Worm (Caenorhabditis elegans) whole organism, L1 larva: ENCODE data around the gene F14H12.6.
"Not testable (repeated sequence)": the region's sequence is repeated elsewhere in the genome, so short reads cannot be mapped to it uniquely, and the experiment has no call there.

Experiments used
- F16B12.6 ChIP-seq: fragments of 150-350 bp; optimal IDR thresholded peaks from 2 replicates; lab custom pipeline; 2014; ENCODE audit warnings: missing biosample characterization, missing genetic modification characterization
- aha-1 ChIP-seq: fragments of 150-350 bp; optimal IDR thresholded peaks from 2 replicates; lab custom pipeline; 2014; ENCODE audit warnings: missing biosample characterization, missing genetic modification characterization
- alr-1 ChIP-seq: fragments of 200-800 bp; sonication (Bioruptor generic); optimal IDR thresholded peaks from 2 replicates; lab custom pipeline; 2018; ENCODE audit warnings: borderline replicate concordance, mild to moderate bottlenecking, missing genetic modification characterization, missing compliant biosample characterization
- aly-2 ChIP-seq: fragments of 150-350 bp; optimal IDR thresholded peaks from 2 replicates; lab custom pipeline; 2014; ENCODE audit warnings: missing biosample characterization, missing genetic modification characterization
- blmp-1 ChIP-seq: fragments of 150-350 bp; optimal IDR thresholded peaks from 2 replicates; lab custom pipeline; 2014; ENCODE audit warnings: missing biosample characterization, missing genetic modification characterization
- ceh-90 ChIP-seq: sonication (generic microtip); optimal IDR thresholded peaks from 2 replicates; lab custom pipeline; 2016; ENCODE audit warnings: missing genetic modification characterization, missing compliant biosample characterization
- dsc-1 ChIP-seq: sonication (generic microtip); optimal IDR thresholded peaks from 2 replicates; lab custom pipeline; 2016; ENCODE audit warnings: mild to moderate bottlenecking, missing genetic modification characterization, missing compliant biosample characterization
- efl-1 ChIP-seq, 4 experiments: fragments of 150-350 bp; optimal IDR thresholded peaks in 3 of 4; peaks in 1 of 4; 1 replicate in 1 of 4; 2 replicates in 3 of 4; lab custom pipeline; 2014; ENCODE audit warnings: missing biosample characterization in 2 of 4, missing genetic modification characterization in 2 of 4, missing genetic modification reagents in 2 of 4
- elt-3 ChIP-seq, 6 experiments: fragments of 150-350 bp in 1 of 6; sonication (generic microtip); optimal IDR thresholded peaks; 2 replicates each; lab custom pipeline; 2017 to 2018; ENCODE audit warnings: missing biosample characterization in 6 of 6, missing genetic modification characterization in 6 of 6, inconsistent platforms in 1 of 6
- fkh-10 ChIP-seq: sonication (generic microtip); optimal IDR thresholded peaks from 2 replicates; lab custom pipeline; 2017; ENCODE audit warnings: missing biosample characterization, missing genetic modification reagents, missing genetic modification characterization
- fkh-4 ChIP-seq: sonication (generic microtip); optimal IDR thresholded peaks from 2 replicates; lab custom pipeline; 2016; ENCODE audit warnings: missing compliant biosample characterization, missing genetic modification characterization, borderline replicate concordance
- hpl-2 ChIP-seq: fragments of 150-350 bp; optimal IDR thresholded peaks from 2 replicates; lab custom pipeline; 2014; ENCODE audit warnings: missing biosample characterization, missing genetic modification reagents, missing genetic modification characterization
- lin-14 ChIP-seq: fragments of 200-800 bp; sonication (Bioruptor generic); optimal IDR thresholded peaks from 2 replicates; lab custom pipeline; 2018; ENCODE audit warnings: mild to moderate bottlenecking, missing genetic modification characterization, moderate library complexity, missing compliant biosample characterization
- lin-15B ChIP-seq: fragments of 150-350 bp; sonication (generic microtip); optimal IDR thresholded peaks from 3 replicates; lab custom pipeline; 2014; ENCODE audit warnings: missing biosample characterization, missing genetic modification characterization
- lsy-2 ChIP-seq, 2 experiments: fragments of 150-350 bp; optimal IDR thresholded peaks; 2 replicates each; lab custom pipeline; 2014; ENCODE audit warnings: missing biosample characterization in 2 of 2, missing genetic modification characterization in 2 of 2
- nhr-12 ChIP-seq: sonication (generic microtip); optimal IDR thresholded peaks from 2 replicates; lab custom pipeline; 2017; ENCODE audit warnings: missing biosample characterization, missing genetic modification characterization
- nhr-20 ChIP-seq: sonication (generic microtip); optimal IDR thresholded peaks from 2 replicates; lab custom pipeline; 2016; ENCODE audit warnings: mild to moderate bottlenecking, missing genetic modification characterization, missing compliant biosample characterization
- nhr-47 ChIP-seq: sonication (generic microtip); optimal IDR thresholded peaks from 2 replicates; lab custom pipeline; 2016; ENCODE audit warnings: mild to moderate bottlenecking, missing genetic modification characterization, moderate library complexity, missing compliant biosample characterization
- nhr-76 ChIP-seq: sonication (generic microtip); optimal IDR thresholded peaks from 2 replicates; lab custom pipeline; 2017; ENCODE audit warnings: missing biosample characterization, missing genetic modification characterization
- nhr-77 ChIP-seq: fragments of 150-350 bp; optimal IDR thresholded peaks from 2 replicates; lab custom pipeline; 2014; ENCODE audit warnings: missing biosample characterization, missing genetic modification characterization
- nhr-84 ChIP-seq: sonication (generic microtip); optimal IDR thresholded peaks from 2 replicates; lab custom pipeline; 2017; ENCODE audit warnings: missing biosample characterization, missing genetic modification characterization
- nhr-90 ChIP-seq: sonication (generic microtip); optimal IDR thresholded peaks from 2 replicates; lab custom pipeline; 2016; ENCODE audit warnings: mild to moderate bottlenecking, missing genetic modification characterization, missing compliant biosample characterization; ENCODE audit not compliant: poor library complexity
- pax-3 ChIP-seq: fragments of 200-800 bp; sonication (Bioruptor generic); optimal IDR thresholded peaks from 2 replicates; lab custom pipeline; 2018; ENCODE audit warnings: mild to moderate bottlenecking, missing genetic modification characterization, moderate library complexity, missing compliant biosample characterization
- snu-23 ChIP-seq: sonication (generic microtip); optimal IDR thresholded peaks from 2 replicates; lab custom pipeline; 2016; ENCODE audit warnings: missing genetic modification characterization, missing compliant biosample characterization
- swsn-7 ChIP-seq: sonication (generic microtip); optimal IDR thresholded peaks from 2 replicates; lab custom pipeline; 2016; ENCODE audit warnings: missing genetic modification characterization, missing compliant biosample characterization
- unc-86 ChIP-seq: sonication (generic microtip); optimal IDR thresholded peaks from 2 replicates; lab custom pipeline; 2016; ENCODE audit warnings: missing genetic modification characterization, missing compliant biosample characterization
- vab-15 ChIP-seq: sonication (generic microtip); optimal IDR thresholded peaks from 2 replicates; lab custom pipeline; 2017; ENCODE audit warnings: missing genotype, mild to moderate bottlenecking, missing genetic modification characterization, missing compliant biosample characterization
- xbp-1 ChIP-seq: sonication (generic microtip); optimal IDR thresholded peaks from 2 replicates; lab custom pipeline; 2016; ENCODE audit warnings: missing genetic modification characterization, missing compliant biosample characterization
- ztf-11 ChIP-seq, 2 experiments: sonication (generic microtip); optimal IDR thresholded peaks; 2 replicates each; lab custom pipeline; 2016 to 2017; ENCODE audit warnings: missing genetic modification characterization in 2 of 2, missing biosample characterization in 1 of 2, missing compliant biosample characterization in 1 of 2
- ztf-4 ChIP-seq: fragments of 150-350 bp; optimal IDR thresholded peaks from 2 replicates; lab custom pipeline; 2014; ENCODE audit warnings: missing biosample characterization, missing genetic modification characterization

Gene F14H12.6

DNA sequence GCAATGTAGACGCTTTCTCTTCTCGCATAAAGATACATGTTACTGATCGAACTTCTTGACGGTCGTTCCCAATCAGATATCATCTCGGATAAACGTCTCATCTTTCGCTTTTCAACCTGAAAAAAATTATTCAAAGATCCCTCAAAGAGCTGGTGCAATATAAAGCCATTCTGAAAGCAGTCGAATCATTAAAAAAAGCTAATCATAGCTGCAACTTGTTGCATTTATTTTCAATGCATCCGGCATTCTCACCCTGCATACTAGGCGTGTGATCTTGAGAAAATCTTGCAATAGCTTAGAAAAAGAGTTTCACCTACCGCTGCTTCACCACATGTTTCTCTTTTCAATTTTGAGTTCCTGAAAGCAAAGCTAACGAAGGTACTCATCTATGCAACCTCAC lies 25.1 kb downstream of the F14H12.6 start, which contains the start of gene C24A8.6:
Gene C24A8.6, minus strand, starts transcription at position 101 of the 400 bp plus-strand sequence.
- not testable (repeated sequence) for TF ChIP-seq aha-1 (tag; lab: Kevin White, UChicago); ztf-4 (tag; lab: Kevin White, UChicago); hpl-2

DNA sequence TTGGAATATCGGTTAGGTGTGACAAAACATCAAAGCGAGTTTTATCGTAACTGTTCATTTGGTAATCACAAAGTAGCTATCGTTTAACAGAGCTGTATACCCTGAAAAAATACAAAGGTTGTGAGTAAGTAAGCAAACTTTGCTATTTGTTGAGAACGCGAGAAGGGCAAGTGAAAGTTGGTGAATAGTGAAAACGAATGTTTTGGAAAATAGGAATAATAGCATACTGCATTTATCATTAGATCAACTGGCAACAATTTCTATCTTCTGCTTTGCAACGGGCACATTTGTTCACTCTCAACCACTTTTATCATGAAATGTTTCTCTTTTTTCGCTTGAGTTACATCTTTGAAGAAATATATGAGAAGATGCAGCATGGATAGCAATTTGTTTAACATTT lies 28.6 kb downstream of the F14H12.6 start, which contains the start of gene C24A8.5:
Gene C24A8.5, minus strand, starts transcription at position 101 of the 400 bp plus-strand sequence.
- no peak for TF ChIP-seq nhr-20 (tag; lab: Kevin White, UChicago)
- no peak for TF ChIP-seq nhr-84 (tag; lab: Kevin White, UChicago)
- no peak for TF ChIP-seq dsc-1 (tag; lab: Kevin White, UChicago)
- no peak for TF ChIP-seq swsn-7 (tag; lab: Kevin White, UChicago)
- no peak for TF ChIP-seq efl-1 (optimal IDR thresholded peaks at IDR 0.05; lab: Kevin White, UChicago)
- TF ChIP-seq efl-1 (GFP tag; optimal IDR thresholded peaks at IDR 0.05 in 1 of 2; lab: Kevin White, UChicago), result no peak

DNA sequence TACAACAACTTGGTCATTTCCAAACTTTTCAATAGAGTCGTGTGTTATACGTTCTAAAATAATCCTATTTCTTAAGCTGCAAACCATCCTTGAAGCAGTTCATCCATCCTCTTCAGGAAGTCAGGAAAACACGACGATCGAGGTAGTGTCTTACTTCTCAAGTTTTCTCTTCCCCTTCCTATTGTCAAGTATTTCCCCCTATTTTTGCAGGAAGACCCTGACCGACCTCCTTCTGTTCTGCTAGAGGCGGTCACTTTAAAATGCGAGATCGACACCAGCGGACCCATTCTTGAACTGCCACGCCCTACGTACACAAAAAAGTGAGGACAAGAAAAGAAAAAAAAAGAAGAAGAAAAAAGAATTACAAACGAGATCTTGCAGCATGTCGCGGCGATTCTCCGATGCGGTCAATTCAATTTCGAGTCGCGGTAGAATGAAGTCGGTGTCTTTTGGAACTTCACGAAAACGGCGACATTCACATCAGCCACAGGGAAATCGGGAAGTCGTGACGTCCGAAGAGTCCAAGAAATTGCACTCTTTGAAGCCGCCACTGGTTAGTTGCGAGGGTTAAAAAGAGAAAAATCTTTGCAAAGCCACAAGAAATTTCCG lies 34.4 kb downstream of the F14H12.6 start:
- TF ChIP-seq elt-3 (tag; optimal IDR thresholded peaks at IDR 0.05; lab: Kevin White, UChicago), result no peak
- TF ChIP-seq fkh-10 (GFP tag; lab: Kevin White, UChicago), result peak; percentile 64
- peak; percentile 54 for TF ChIP-seq lin-14 (GFP tag; lab: Kevin White, UChicago)
- no peak for TF ChIP-seq efl-1 (optimal IDR thresholded peaks at IDR 0.05; lab: Kevin White, UChicago)
- TF ChIP-seq efl-1 (GFP tag; optimal IDR thresholded peaks at IDR 0.05 in 1 of 2; lab: Kevin White, UChicago), result peak in 1 of 2 experiments; percentile 88
- TF ChIP-seq nhr-47 (tag; lab: Kevin White, UChicago), result no peak

DNA sequence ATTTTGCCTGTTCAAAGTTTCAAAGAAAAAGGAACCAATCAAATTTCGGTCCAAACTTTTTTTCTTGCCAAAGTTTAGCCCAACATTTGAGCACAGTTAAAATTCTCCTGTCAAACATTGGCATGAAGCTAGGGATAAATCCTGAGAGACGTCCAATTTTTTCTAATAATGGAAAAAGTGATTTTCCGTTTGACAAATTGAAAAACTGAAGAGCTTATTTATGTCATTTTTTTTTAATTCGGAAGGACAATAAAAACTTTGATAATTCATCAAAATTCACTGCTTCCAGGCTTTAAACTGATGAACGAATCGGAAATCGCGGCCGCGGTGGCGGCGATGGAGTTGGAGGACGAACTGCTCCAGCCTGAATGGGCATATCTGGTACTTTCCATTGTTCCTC lies 36.8 kb downstream of the F14H12.6 start, which contains the start of gene dop-6:
Gene dop-6, plus strand, starts transcription at position 301 of the 400 bp plus-strand sequence.
- no peak for TF ChIP-seq unc-86 (tag; lab: Kevin White, UChicago)
- no peak for TF ChIP-seq hpl-2
- no peak for TF ChIP-seq nhr-84 (tag; lab: Kevin White, UChicago)
- no peak for TF ChIP-seq blmp-1 (tag; lab: Kevin White, UChicago)
- TF ChIP-seq xbp-1, result no peak
- TF ChIP-seq fkh-4 (tag; lab: Kevin White, UChicago), result no peak
- no peak for TF ChIP-seq nhr-77
- TF ChIP-seq nhr-90 (tag; lab: Kevin White, UChicago), result no peak
- TF ChIP-seq ztf-11 (tag; optimal IDR thresholded peaks at IDR 0.05; lab: Kevin White, UChicago), result no peak
- no peak for TF ChIP-seq lsy-2 (tag; optimal IDR thresholded peaks at IDR 0.05; lab: Kevin White, UChicago)
- no peak for TF ChIP-seq nhr-76 (tag; lab: Kevin White, UChicago)
- no peak for TF ChIP-seq aly-2 (tag; lab: Kevin White, UChicago)
- TF ChIP-seq pax-3 (tag; lab: Kevin White, UChicago), result no peak
- TF ChIP-seq nhr-12 (tag; lab: Kevin White, UChicago), result no peak
- TF ChIP-seq snu-23 (GFP tag; lab: Kevin White, UChicago), result no peak

DNA sequence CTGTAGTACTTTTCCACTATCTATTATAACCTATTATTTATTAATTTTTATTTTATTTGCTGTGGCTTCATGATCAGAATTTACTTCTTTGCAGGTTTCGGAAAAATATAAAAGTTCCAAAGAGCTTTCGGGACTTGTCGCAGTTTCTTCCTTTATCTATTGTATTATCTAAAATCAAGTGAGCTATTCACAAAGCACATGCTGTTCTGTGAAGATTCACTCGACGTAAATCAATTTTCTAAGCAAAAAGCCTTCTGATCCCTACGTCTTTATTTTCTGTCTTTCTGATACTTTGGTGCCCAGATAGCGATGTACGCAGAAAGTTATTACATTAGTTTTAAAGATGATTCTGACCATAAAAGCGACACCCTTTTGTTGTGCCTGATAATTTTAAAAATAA lies 40.3 kb downstream of the F14H12.6 start:
- no peak for TF ChIP-seq vab-15 (tag; lab: Kevin White, UChicago)
- peak; percentile 75 for TF ChIP-seq fkh-10 (GFP tag; lab: Kevin White, UChicago)
- no peak for TF ChIP-seq efl-1 (optimal IDR thresholded peaks at IDR 0.05; lab: Kevin White, UChicago)
- TF ChIP-seq efl-1 (GFP tag; optimal IDR thresholded peaks at IDR 0.05 in 1 of 2; lab: Kevin White, UChicago), result peak in 1 of 2 experiments; percentile 2
- no peak for TF ChIP-seq ceh-90 (tag; lab: Kevin White, UChicago)
- no peak for TF ChIP-seq F16B12.6 (tag; lab: Kevin White, UChicago)
- TF ChIP-seq lin-14 (GFP tag; lab: Kevin White, UChicago), result peak; percentile 29
- no peak for TF ChIP-seq lin-15B (tag; lab: Kevin White, UChicago)
- TF ChIP-seq alr-1 (tag; lab: Kevin White, UChicago), result no peak
- TF ChIP-seq, all 84 proteins: peak for 3
